Fruit fly (Drosophila melanogaster) whole organism, adult: ENCODE measurements around the gene Nipsnap.

Experiments
- CG11617 ChIP-seq: fragments of 200-800 bp; sonication (Bioruptor generic); optimal IDR thresholded peaks from 2 replicates; lab custom pipeline; 2017; ENCODE audit warnings: mild to moderate bottlenecking, missing biosample characterization, missing genetic modification reagents, missing genetic modification characterization
- CG12768 ChIP-seq: fragments of 200-800 bp; sonication (Bioruptor generic); optimal IDR thresholded peaks from 2 replicates; lab custom pipeline; 2017; ENCODE audit warnings: missing biosample characterization, missing genetic modification characterization, mild to moderate bottlenecking, moderate library complexity, missing genetic modification reagents
- CG14711 ChIP-seq: fragments of 200-800 bp; sonication (Bioruptor generic); optimal IDR thresholded peaks from 2 replicates; lab custom pipeline; 2018; ENCODE audit warnings: missing biosample characterization, mild to moderate bottlenecking, missing genetic modification characterization, moderate library complexity
- CG1620 ChIP-seq: fragments of 200-800 bp; sonication (Bioruptor generic); optimal IDR thresholded peaks from 2 replicates; lab custom pipeline; 2016; ENCODE audit warnings: missing biosample characterization, missing genetic modification characterization
- CG33017 ChIP-seq: fragments of 200-800 bp; sonication (Bioruptor generic); optimal IDR thresholded peaks from 2 replicates; lab custom pipeline; 2018; ENCODE audit warnings: missing biosample characterization, mild to moderate bottlenecking, missing genetic modification characterization, moderate library complexity
- CG5204 ChIP-seq: fragments of 200-800 bp; sonication (Bioruptor generic); optimal IDR thresholded peaks from 2 replicates; lab custom pipeline; 2016; ENCODE audit warnings: missing biosample characterization, missing genetic modification characterization
- CG7045 ChIP-seq: fragments of 200-800 bp; sonication (Bioruptor generic); optimal IDR thresholded peaks from 2 replicates; lab custom pipeline; 2017; ENCODE audit warnings: missing biosample characterization, mild to moderate bottlenecking, missing genetic modification characterization
- CG7101 ChIP-seq: fragments of 200-800 bp; sonication (Bioruptor generic); optimal IDR thresholded peaks from 2 replicates; lab custom pipeline; 2018; ENCODE audit warnings: missing biosample characterization, mild to moderate bottlenecking, missing genetic modification characterization, moderate library complexity
- Clk ChIP-seq: fragments of 200-800 bp; sonication (Bioruptor generic); optimal IDR thresholded peaks from 2 replicates; lab custom pipeline; 2017; ENCODE audit warnings: missing biosample characterization, missing genetic modification characterization
- Crg-1 ChIP-seq: fragments of 200-800 bp; sonication (Bioruptor generic); optimal IDR thresholded peaks from 2 replicates; lab custom pipeline; 2016; ENCODE audit warnings: missing biosample characterization, missing genetic modification characterization
- Hr96 ChIP-seq: fragments of 200-800 bp; sonication (Bioruptor generic); optimal IDR thresholded peaks from 2 replicates; lab custom pipeline; 2016; ENCODE audit warnings: missing biosample characterization, missing genetic modification characterization
- Mnt ChIP-seq: fragments of 200-800 bp; sonication (Bioruptor generic); optimal IDR thresholded peaks from 2 replicates; lab custom pipeline; 2016; ENCODE audit warnings: missing biosample characterization, mild to moderate bottlenecking, missing genetic modification characterization
- bab1 ChIP-seq: fragments of 200-800 bp; sonication (Bioruptor generic); optimal IDR thresholded peaks from 3 replicates; lab custom pipeline; 2019; ENCODE audit warnings: missing biosample characterization, mild to moderate bottlenecking, missing genetic modification characterization, moderate library complexity
- cic ChIP-seq: fragments of 200-800 bp; sonication (Bioruptor generic); optimal IDR thresholded peaks from 2 replicates; lab custom pipeline; 2017; ENCODE audit warnings: missing biosample characterization, mild to moderate bottlenecking, missing genetic modification characterization, moderate library complexity
- cnc ChIP-seq, 2 experiments: fragments of >200 bp; optimal IDR thresholded peaks; 2 replicates each; lab custom pipeline; 2017
- kay ChIP-seq: fragments of 200-800 bp; sonication (Bioruptor generic); peaks from one replicate; lab custom pipeline; 2016; ENCODE audit warnings: missing biosample characterization, missing genetic modification characterization, borderline replicate concordance
- ovo ChIP-seq: fragments of 200-800 bp; sonication (Bioruptor generic); optimal IDR thresholded peaks from 2 replicates; lab custom pipeline; 2016; ENCODE audit warnings: missing biosample characterization, missing genetic modification characterization
- pad ChIP-seq: fragments of 200-800 bp; sonication (Bioruptor generic); optimal IDR thresholded peaks from 3 replicates; lab custom pipeline; 2017; ENCODE audit warnings: missing biosample characterization, missing genetic modification characterization, mild to moderate bottlenecking, moderate library complexity, missing genetic modification reagents
- tj ChIP-seq: fragments of 200-800 bp; sonication (Bioruptor generic); optimal IDR thresholded peaks from 3 replicates; lab custom pipeline; 2017; ENCODE audit warnings: missing biosample characterization, mild to moderate bottlenecking, missing genetic modification characterization, moderate library complexity
- toe ChIP-seq: fragments of 200-800 bp; sonication (Bioruptor generic); optimal IDR thresholded peaks from 2 replicates; lab custom pipeline; 2016; ENCODE audit warnings: missing biosample characterization, missing genetic modification characterization

The Nipsnap gene

dm6 chrX:16087496-16087895 lies 14.1 kb upstream of the Nipsnap start:
- TF ChIP-seq CG33017 (tag; lab: Kevin White, UChicago) (no peak), ovo (GFP tag; lab: Kevin White, UChicago) (no peak), cnc (optimal IDR thresholded peaks at IDR 0.05; lab: Kevin White, UChicago) (no peak), CG12768 (GFP tag; lab: Kevin White, UChicago) (no peak), Hr96 (GFP tag; lab: Kevin White, UChicago) (no peak), CG7101 (tag; lab: Kevin White, UChicago) (no peak), CG1620 (no peak), kay (GFP tag; lab: Kevin White, UChicago) (no peak), CG5204 (no peak), Mnt (GFP tag; lab: Kevin White, UChicago) (no peak), toe (GFP tag; lab: Kevin White, UChicago) (no peak), Clk (no peak), tj (GFP tag; lab: Kevin White, UChicago) (no peak), pad (no peak)

- TF ChIP-seq pad (peak; percentile 69), kay (GFP tag; lab: Kevin White, UChicago) (peak; percentile 9), toe (GFP tag; lab: Kevin White, UChicago) (no peak), CG7101 (tag; lab: Kevin White, UChicago) (no peak), CG7045 (peak; percentile 51), CG5204 (peak; percentile 34), CG11617 (GFP tag; lab: Kevin White, UChicago) (peak; percentile 11), ovo (GFP tag; lab: Kevin White, UChicago) (peak; percentile 38)
Observed at dm6 chrX:16085865-16086592, 12.7 kb upstream of the Nipsnap start.

dm6 chrX:16082932-16083331 lies 9.6 kb upstream of the Nipsnap start, which contains the start of gene CG8958:
CG8958 (plus strand) TSS chrX:16083232.
- no peak for TF ChIP-seq kay (GFP tag; lab: Kevin White, UChicago)

- TF ChIP-seq CG11617 (GFP tag; lab: Kevin White, UChicago) (no peak), Mnt (GFP tag; lab: Kevin White, UChicago) (no peak), CG5204 (no peak), toe (GFP tag; lab: Kevin White, UChicago) (no peak), cnc (optimal IDR thresholded peaks at IDR 0.05; lab: Kevin White, UChicago) (no peak), bab1 (GFP tag; lab: Kevin White, UChicago) (no peak), CG14711 (tag; lab: Kevin White, UChicago) (no peak)
Observed at dm6 chrX:16072658-16073374, 552 bp downstream of the Nipsnap start.

dm6 chrX:16072193-16072592 lies 1.2 kb downstream of the Nipsnap start:
- TF ChIP-seq bab1 (GFP tag; lab: Kevin White, UChicago): peak; percentile 27
- no peak for TF ChIP-seq pad
- no peak for TF ChIP-seq CG7045
- peak; percentile 94 for TF ChIP-seq tj (GFP tag; lab: Kevin White, UChicago)
- no peak for TF ChIP-seq Clk

- no peak for TF ChIP-seq CG12768 (GFP tag; lab: Kevin White, UChicago)
- peak; percentile 98 for TF ChIP-seq pad
Observed at dm6 chrX:16063414-16063938, 9.9 kb downstream of the Nipsnap start, which contains the start of gene dpr18. dpr18 (plus strand) TSS chrX:16063738.

- TF ChIP-seq CG14711 (tag; lab: Kevin White, UChicago): no peak
- TF ChIP-seq Clk: no peak
- no peak for TF ChIP-seq CG33017 (tag; lab: Kevin White, UChicago)
- no peak for TF ChIP-seq CG5204
- no peak for TF ChIP-seq Mnt (GFP tag; lab: Kevin White, UChicago)
- no peak for TF ChIP-seq bab1 (GFP tag; lab: Kevin White, UChicago)
- no peak for TF ChIP-seq tj (GFP tag; lab: Kevin White, UChicago)
- no peak for TF ChIP-seq Hr96 (GFP tag; lab: Kevin White, UChicago)
- TF ChIP-seq cnc (optimal IDR thresholded peaks at IDR 0.05; lab: Kevin White, UChicago): no peak
- no peak for TF ChIP-seq CG1620
- TF ChIP-seq pad: no peak
- TF ChIP-seq CG7045: no peak
- no peak for TF ChIP-seq CG11617 (GFP tag; lab: Kevin White, UChicago)
- TF ChIP-seq CG7101 (tag; lab: Kevin White, UChicago): no peak
- no peak for TF ChIP-seq toe (GFP tag; lab: Kevin White, UChicago)
- no peak for TF ChIP-seq kay (GFP tag; lab: Kevin White, UChicago)
- no peak for TF ChIP-seq Crg-1 (GFP tag; lab: Kevin White, UChicago)
- TF ChIP-seq CG12768 (GFP tag; lab: Kevin White, UChicago): no peak
- no peak for TF ChIP-seq ovo (GFP tag; lab: Kevin White, UChicago)
- no peak for TF ChIP-seq cic
Observed at dm6 chrX:16062720-16063413, 10.5 kb downstream of the Nipsnap start, which contains the start of gene CG12395. CG12395 (minus strand) TSS chrX:16062898.
